Fruit fly (Drosophila melanogaster) whole organism, pupa: ENCODE data around the gene Toll-9.

Experiments
- CG12605 ChIP-seq: fragments of 200-800 bp; sonication (Bioruptor generic); IDR thresholded peaks from 2 replicates; pipeline ENCODE4 v1.3.6; 2022; ENCODE audit warnings: missing biosample characterization, missing genetic modification characterization
- CG14655 ChIP-seq: fragments of 200-800 bp; sonication (Bioruptor generic); optimal IDR thresholded peaks from 3 replicates; lab custom pipeline; 2017; ENCODE audit warnings: mild to moderate bottlenecking, missing biosample characterization, missing genetic modification reagents, missing genetic modification characterization
- CG15710 ChIP-seq: fragments of 200-800 bp; sonication (Bioruptor generic); optimal IDR thresholded peaks from 2 replicates; lab custom pipeline; 2018; ENCODE audit warnings: missing biosample characterization, mild to moderate bottlenecking, missing genetic modification characterization, moderate library complexity
- CG34367 ChIP-seq: fragments of 200-800 bp; sonication (Bioruptor generic); optimal IDR thresholded peaks from 2 replicates; lab custom pipeline; 2018; ENCODE audit warnings: missing biosample characterization, mild to moderate bottlenecking, missing genetic modification characterization
- CG9948 ChIP-seq: fragments of 200-800 bp; sonication (Bioruptor generic); optimal IDR thresholded peaks from 2 replicates; lab custom pipeline; 2018; ENCODE audit warnings: missing biosample characterization, mild to moderate bottlenecking, missing genetic modification characterization, moderate library complexity
- D1 ChIP-seq: fragments of 200-800 bp; sonication (Bioruptor generic); optimal IDR thresholded peaks from 2 replicates; lab custom pipeline; 2018; ENCODE audit warnings: missing biosample characterization, mild to moderate bottlenecking, missing genetic modification characterization, moderate library complexity
- gl ChIP-seq: fragments of 200-800 bp; sonication (Bioruptor generic); optimal IDR thresholded peaks from 2 replicates; lab custom pipeline; 2018; ENCODE audit warnings: missing biosample characterization, mild to moderate bottlenecking, missing genetic modification characterization

- TF ChIP-seq CG9948 = no peak
- no peak for TF ChIP-seq CG34367 (tag; lab: Kevin White, UChicago)
- no peak for TF ChIP-seq gl (tag; lab: Kevin White, UChicago)
- TF ChIP-seq CG12605 (GFP tag; lab: Robert Waterston, UW) = no peak
- TF ChIP-seq CG14655 = no peak
- no peak for TF ChIP-seq D1
- TF ChIP-seq CG15710 (tag; lab: Kevin White, UChicago) = no peak
Measured at dm6 chr3L:20413304-20413703, 46.8 kb upstream of the Toll-9 start, which contains the start of gene zye.
